Worm (Caenorhabditis elegans): Measurements from ENCODE around the gene F21C10.18.

DNA sequence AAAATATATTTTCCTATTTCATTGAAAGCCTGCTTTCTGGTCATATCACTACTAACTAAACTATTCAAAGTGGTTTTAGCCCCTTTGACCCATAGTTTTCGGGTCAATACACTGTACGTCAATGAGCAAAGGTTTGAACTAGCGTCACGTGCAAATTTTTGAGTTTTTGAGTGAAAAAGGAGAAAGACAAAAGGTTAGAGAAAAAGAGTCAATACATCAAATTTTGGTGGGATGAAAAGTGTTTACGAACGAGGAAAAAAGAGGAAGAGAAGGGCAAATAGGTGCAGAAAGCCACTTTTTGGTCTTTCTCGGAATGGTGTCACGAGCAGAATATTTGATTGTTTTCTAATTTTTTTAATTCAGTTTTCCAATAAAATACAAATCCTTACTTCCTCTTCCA is 32.5 kb upstream of the F21C10.18 start:
- TF ChIP-seq ref-1 (GFP tag; conservative IDR thresholded peaks at IDR 0.05) = no peak
- TF ChIP-seq klf-2 (GFP tag; conservative IDR thresholded peaks at IDR 0.05) = no peak
- no peak for TF ChIP-seq tab-1 (GFP tag; IDR thresholded peaks at IDR 0.05)
- no peak for TF ChIP-seq flt-1 (GFP tag; IDR thresholded peaks at IDR 0.05)
